Worm (Caenorhabditis elegans) whole organism, L4 larva: ENCODE results near the gene F47C12.13.

Source experiments
- F26F4.8 ChIP-seq: fragments of 200-800 bp; sonication (Bioruptor generic); conservative IDR thresholded peaks from 2 replicates; pipeline ENCODE4 v1.3.6; 2022; ENCODE audit warnings: missing genetic modification characterization, missing compliant biosample characterization
- F44E2.7 ChIP-seq: fragments of 200-800 bp; sonication (Bioruptor generic); IDR thresholded peaks from 2 replicates; pipeline ENCODE4 v2.1.2; 2022; ENCODE audit warnings: missing genetic modification characterization, missing compliant biosample characterization
- Y105C5A.15 ChIP-seq: fragments of 200-800 bp; sonication (Bioruptor generic); IDR thresholded peaks from 2 replicates; pipeline ENCODE4 v1.3.6; 2022; ENCODE audit warnings: missing genetic modification characterization, missing compliant biosample characterization
- Y48G9A.11 ChIP-seq: fragments of 200-800 bp; sonication (Bioruptor generic); IDR thresholded peaks from 2 replicates; pipeline ENCODE4 v1.3.6; 2022; ENCODE audit warnings: missing genetic modification reagents, missing genetic modification characterization, missing compliant biosample characterization
- Y5F2A.4 ChIP-seq: fragments of 200-800 bp; sonication (Bioruptor generic); optimal IDR thresholded peaks from 2 replicates; lab custom pipeline; 2018; ENCODE audit warnings: mild to moderate bottlenecking, missing genetic modification characterization, missing compliant biosample characterization
- Y75B8A.6 ChIP-seq: fragments of 200-800 bp; sonication (Bioruptor generic); IDR thresholded peaks from 2 replicates; pipeline ENCODE4 v1.3.6; 2022; ENCODE audit warnings: missing genetic modification reagents, missing genetic modification characterization, missing compliant biosample characterization
- aha-1 ChIP-seq: fragments of 150-350 bp; peaks from one replicate; lab custom pipeline; 2014; ENCODE audit warnings: missing biosample characterization, missing genetic modification characterization
- aly-2 ChIP-seq: sonication (generic microtip); optimal IDR thresholded peaks from 2 replicates; lab custom pipeline; 2018; ENCODE audit warnings: missing biosample characterization, missing genetic modification characterization
- ceh-20 ChIP-seq: fragments of 200-800 bp; sonication (Bioruptor generic); IDR thresholded peaks from 2 replicates; pipeline ENCODE4 v1.3.6; 2022; ENCODE audit warnings: missing genetic modification reagents, missing genetic modification characterization, missing compliant biosample characterization
- ces-1 ChIP-seq: fragments of 150-350 bp; sonication (generic microtip); optimal IDR thresholded peaks from 4 replicates; lab custom pipeline; 2014; ENCODE audit warnings: missing biosample characterization, missing genetic modification reagents, missing genetic modification characterization
- daf-12 ChIP-seq: fragments of 150-350 bp; optimal IDR thresholded peaks from 2 replicates; lab custom pipeline; 2014; ENCODE audit warnings: missing biosample characterization, missing genetic modification reagents, missing genetic modification characterization
- daf-16 ChIP-seq, 3 experiments: sonication (generic microtip); optimal IDR thresholded peaks; 2 replicates each; lab custom pipeline; 2016 to 2017; ENCODE audit warnings: missing genetic modification characterization in 3 of 3, missing genetic modification reagents in 3 of 3, mild to moderate bottlenecking in 2 of 3, missing compliant biosample characterization in 2 of 3, missing biosample characterization in 1 of 3, moderate library complexity in 1 of 3
- dmd-6 ChIP-seq: fragments of 200-800 bp; sonication (Bioruptor generic); IDR thresholded peaks from 2 replicates; pipeline ENCODE4 v1.3.6; 2022; ENCODE audit warnings: missing genetic modification reagents, missing genetic modification characterization, missing compliant biosample characterization
- dmd-9 ChIP-seq: fragments of 200-800 bp; sonication (Bioruptor generic); IDR thresholded peaks from 2 replicates; pipeline ENCODE4 v1.3.6; 2022; ENCODE audit warnings: missing genetic modification reagents, missing genetic modification characterization, missing compliant biosample characterization
- dpl-1 ChIP-seq: fragments of 150-350 bp; optimal IDR thresholded peaks from 2 replicates; lab custom pipeline; 2014; ENCODE audit warnings: missing biosample characterization, missing genetic modification reagents, missing genetic modification characterization
- egl-43 ChIP-seq: fragments of 200-800 bp; sonication (Bioruptor generic); IDR thresholded peaks from 2 replicates; pipeline ENCODE4 v1.3.6; 2022; ENCODE audit warnings: missing genetic modification reagents, missing genetic modification characterization, missing compliant biosample characterization
- jun-1 ChIP-seq: fragments of 150-350 bp; optimal IDR thresholded peaks from 2 replicates; lab custom pipeline; 2014; ENCODE audit warnings: missing biosample characterization, missing genetic modification reagents, missing genetic modification characterization
- lin-1 ChIP-seq: fragments of 200-800 bp; sonication (Bioruptor generic); IDR thresholded peaks from 2 replicates; pipeline ENCODE4 v1.3.6; 2022; ENCODE audit warnings: missing genetic modification reagents, missing genetic modification characterization, missing compliant biosample characterization
- lin-13 ChIP-seq: fragments of 150-350 bp; optimal IDR thresholded peaks from 2 replicates; lab custom pipeline; 2014; ENCODE audit warnings: missing biosample characterization, missing genetic modification reagents, missing genetic modification characterization
- lsy-2 ChIP-seq, 2 experiments: fragments of 150-350 bp in 1 of 2; sonication (generic microtip) in 1 of 2; optimal IDR thresholded peaks; 2 replicates each; lab custom pipeline; 2014 to 2017; ENCODE audit warnings: missing biosample characterization in 2 of 2, missing genetic modification characterization in 2 of 2
- madf-9 ChIP-seq: fragments of 200-800 bp; sonication (Bioruptor generic); conservative IDR thresholded peaks from 2 replicates; pipeline ENCODE4 v1.3.6; 2022; ENCODE audit warnings: missing genetic modification reagents, missing genetic modification characterization, missing compliant biosample characterization
- mdt-29 ChIP-seq: fragments of 200-800 bp; sonication (Bioruptor generic); IDR thresholded peaks from 2 replicates; pipeline ENCODE4 v1.3.6; 2022; ENCODE audit warnings: missing genetic modification reagents, missing genetic modification characterization, missing compliant biosample characterization
- mes-2 ChIP-seq: sonication (generic microtip); optimal IDR thresholded peaks from 2 replicates; lab custom pipeline; 2016; ENCODE audit warnings: missing genotype, mild to moderate bottlenecking, missing genetic modification characterization, missing compliant biosample characterization; ENCODE audit not compliant: poor library complexity, severe bottlenecking
- mxl-3 ChIP-seq: fragments of 200-800 bp; sonication (Bioruptor generic); optimal IDR thresholded peaks from 2 replicates; lab custom pipeline; 2018; ENCODE audit warnings: mild to moderate bottlenecking, missing genetic modification characterization, missing compliant biosample characterization
- nhr-102 ChIP-seq: sonication (generic microtip); optimal IDR thresholded peaks from 2 replicates; lab custom pipeline; 2016; ENCODE audit warnings: mild to moderate bottlenecking, missing genetic modification characterization, moderate library complexity, missing compliant biosample characterization
- nhr-11 ChIP-seq: fragments of 150-350 bp; optimal IDR thresholded peaks from 2 replicates; lab custom pipeline; 2014; ENCODE audit warnings: missing biosample characterization, missing genetic modification characterization
- nhr-28 ChIP-seq: fragments of 150-350 bp; optimal IDR thresholded peaks from 2 replicates; lab custom pipeline; 2014; ENCODE audit warnings: missing biosample characterization, missing genetic modification characterization
- pha-4 ChIP-seq, 2 experiments: fragments of 150-350 bp in 1 of 2; fragments of 200-800 bp in 1 of 2; sonication (Bioruptor generic) in 1 of 2; IDR thresholded peaks in 1 of 2; optimal IDR thresholded peaks in 1 of 2; 2 replicates each; pipeline versions ENCODE4 v1.3.6 to Lab custom; 2014 to 2022; ENCODE audit warnings: missing genetic modification characterization in 2 of 2, missing genetic modification reagents in 2 of 2, missing biosample characterization in 1 of 2, missing compliant biosample characterization in 1 of 2
- php-3 ChIP-seq: fragments of 200-800 bp; sonication (Bioruptor generic); IDR thresholded peaks from 2 replicates; pipeline ENCODE4 v1.3.6; 2022; ENCODE audit warnings: missing genetic modification reagents, missing genetic modification characterization, missing compliant biosample characterization
- pqm-1 ChIP-seq: sonication (generic microtip); optimal IDR thresholded peaks from 2 replicates; lab custom pipeline; 2017; ENCODE audit warnings: missing biosample characterization, missing genetic modification characterization
- saeg-2 ChIP-seq: fragments of 200-800 bp; sonication (Bioruptor generic); IDR thresholded peaks from 2 replicates; pipeline ENCODE4 v1.3.6; 2022; ENCODE audit warnings: missing genetic modification reagents, missing genetic modification characterization, missing compliant biosample characterization
- snpc-4 ChIP-seq: fragments of 150-350 bp; optimal IDR thresholded peaks from 2 replicates; lab custom pipeline; 2014; ENCODE audit warnings: missing biosample characterization, missing genetic modification characterization
- unc-130 ChIP-seq: sonication (generic microtip); optimal IDR thresholded peaks from 2 replicates; lab custom pipeline; 2016; ENCODE audit warnings: missing genetic modification reagents, missing genetic modification characterization, missing compliant biosample characterization
- zag-1 ChIP-seq: fragments of 150-350 bp; optimal IDR thresholded peaks from 2 replicates; lab custom pipeline; 2014; ENCODE audit warnings: missing biosample characterization, missing genetic modification characterization
- zfp-3 ChIP-seq: fragments of 200-800 bp; sonication (Bioruptor generic); conservative IDR thresholded peaks from 2 replicates; pipeline ENCODE4 v1.3.6; 2022; ENCODE audit warnings: missing genetic modification reagents, missing genetic modification characterization, missing compliant biosample characterization
- ztf-11 ChIP-seq: fragments of 150-350 bp; optimal IDR thresholded peaks from 2 replicates; lab custom pipeline; 2014; ENCODE audit warnings: missing biosample characterization, missing genetic modification characterization

F47C12.13 gene

DNA sequence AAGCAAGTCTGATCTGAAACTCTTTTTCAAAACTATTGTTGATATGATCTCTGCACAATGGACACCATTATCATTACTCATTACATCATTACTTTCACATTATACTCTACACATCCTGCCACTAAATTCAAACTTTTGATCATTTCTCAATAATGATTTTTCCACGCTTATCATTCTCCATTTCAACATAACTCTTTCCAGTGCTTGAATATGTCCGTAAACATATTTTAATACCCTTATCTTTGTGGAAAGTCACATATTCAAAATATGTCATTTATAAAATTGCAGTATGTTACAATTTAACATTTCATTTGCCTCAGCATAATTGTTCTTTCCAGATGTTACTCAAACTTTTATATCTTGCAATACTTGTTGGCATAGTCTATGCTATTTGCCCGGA, 33.8 kb downstream of the F47C12.13 start, which contains the start of gene clec-75:
clec-75 (plus strand) TSS at position 339 of the 400 bp plus-strand sequence.
- TF ChIP-seq mxl-3 (no peak), F44E2.7 (no peak), ztf-11 (tag; lab: Kevin White, UChicago) (no peak), Y105C5A.15 (no peak), nhr-11 (tag; lab: Kevin White, UChicago) (no peak), dmd-6 (GFP tag; lab: Robert Waterston, UW) (peak; percentile 29; the same call in 1 of the 2 replicates), pqm-1 (tag; lab: Kevin White, UChicago) (peak; percentile 73), nhr-28 (tag; lab: Kevin White, UChicago) (peak; percentile 43), daf-12 (tag; lab: Kevin White, UChicago) (no peak), dpl-1 (no peak), saeg-2 (no peak), daf-16 (GFP tag; optimal IDR thresholded peaks at IDR 0.05; lab: Kevin White, UChicago) (no peak), daf-16 (tag; optimal IDR thresholded peaks at IDR 0.05; lab: Kevin White, UChicago) (peak; percentile 67), jun-1 (tag; lab: Kevin White, UChicago) (no peak), snpc-4 (tag; lab: Kevin White, UChicago) (no peak), nhr-102 (tag; lab: Kevin White, UChicago) (no peak)
- TF ChIP-seq, all 104 proteins: peak for 4

DNA sequence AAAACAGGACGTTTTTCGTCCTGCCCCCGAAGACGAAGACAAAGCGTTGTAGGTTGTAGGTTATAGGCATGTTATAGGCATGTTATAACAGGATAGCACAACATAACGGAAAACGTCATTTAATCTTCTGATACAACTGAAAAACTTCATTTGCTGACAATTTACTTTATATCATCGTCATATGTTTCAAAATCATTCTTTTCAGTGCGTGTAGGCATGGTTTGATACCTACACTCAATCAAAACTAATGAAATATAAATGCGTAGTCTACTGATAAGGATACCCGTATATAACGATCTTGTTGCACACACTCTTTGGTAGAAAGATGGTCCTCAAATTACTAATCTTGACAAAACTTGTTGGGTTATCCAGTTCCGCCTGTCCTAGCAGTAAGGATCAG, 37.5 kb downstream of the F47C12.13 start, which contains the start of gene clec-74:
clec-74 (plus strand) TSS at position 301 of the 400 bp plus-strand sequence.
- no peak for TF ChIP-seq dmd-9 (GFP tag; lab: Robert Waterston, UW)
- no peak for TF ChIP-seq mes-2 (tag; lab: Kevin White, UChicago)
- no peak for TF ChIP-seq ces-1
- no peak for TF ChIP-seq saeg-2
- TF ChIP-seq aha-1 = no peak
- TF ChIP-seq Y75B8A.6 (GFP tag; lab: Robert Waterston, UW) = no peak
- no peak for TF ChIP-seq egl-43 (GFP tag; lab: Robert Waterston, UW)
- no peak for TF ChIP-seq ceh-20 (GFP tag; lab: Robert Waterston, UW)
- no peak for TF ChIP-seq mdt-29
- TF ChIP-seq lin-13 (GFP tag; lab: Kevin White, UChicago) = no peak
- TF ChIP-seq lsy-2 (tag; optimal IDR thresholded peaks at IDR 0.05; lab: Kevin White, UChicago) = no peak
- no peak for TF ChIP-seq pha-4 (GFP tag; IDR thresholded peaks at IDR 0.05; lab: Robert Waterston, UW)
- no peak for TF ChIP-seq pha-4 (tag; optimal IDR thresholded peaks at IDR 0.05; lab: Kevin White, UChicago)

DNA sequence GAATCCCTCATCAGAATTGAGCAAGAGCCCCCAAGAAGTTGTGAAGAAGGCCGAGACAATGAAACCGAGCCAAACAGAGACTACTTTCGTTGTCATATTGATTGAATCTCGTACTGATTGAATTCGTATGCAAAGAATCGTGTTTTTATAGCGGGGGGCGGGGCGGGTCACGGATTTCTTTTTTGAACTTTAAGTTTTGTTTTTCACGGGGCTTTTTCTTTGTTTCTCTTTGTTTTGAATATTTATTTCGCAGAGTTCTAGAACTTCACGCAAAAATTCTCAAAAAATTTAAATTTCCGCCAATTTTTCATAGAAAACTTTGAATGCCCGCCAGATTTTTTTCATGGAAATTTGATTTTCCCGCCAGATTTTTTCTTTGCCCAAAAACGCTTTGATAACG, 38.1 kb downstream of the F47C12.13 start, which contains the start of gene clec-73:
clec-73 (minus strand) TSS at position 101 of the 400 bp plus-strand sequence.
- TF ChIP-seq lin-1 = no peak
- no peak for TF ChIP-seq F44E2.7
- no peak for TF ChIP-seq unc-130 (GFP tag; lab: Kevin White, UChicago)
- TF ChIP-seq daf-16 (GFP tag; optimal IDR thresholded peaks at IDR 0.05; lab: Kevin White, UChicago) = no peak
- no peak for TF ChIP-seq daf-16 (tag; optimal IDR thresholded peaks at IDR 0.05; lab: Kevin White, UChicago)
- no peak for TF ChIP-seq mdt-29
- no peak for TF ChIP-seq pqm-1 (tag; lab: Kevin White, UChicago)
- TF ChIP-seq lin-13 (GFP tag; lab: Kevin White, UChicago) = no peak
- TF ChIP-seq Y5F2A.4 (GFP tag; lab: Kevin White, UChicago) = no peak
- no peak for TF ChIP-seq lsy-2 (tag; optimal IDR thresholded peaks at IDR 0.05; lab: Kevin White, UChicago)
- no peak for TF ChIP-seq F26F4.8 (GFP tag; lab: Robert Waterston, UW)
- no peak for TF ChIP-seq aly-2 (tag; lab: Kevin White, UChicago)
- TF ChIP-seq snpc-4 (tag; lab: Kevin White, UChicago) = no peak
- TF ChIP-seq zfp-3 = no peak
- no peak for TF ChIP-seq Y48G9A.11 (GFP tag; lab: Robert Waterston, UW)
- no peak for TF ChIP-seq madf-9 (GFP tag; lab: Robert Waterston, UW)
- no peak for TF ChIP-seq php-3
- no peak for TF ChIP-seq dmd-6 (GFP tag; lab: Robert Waterston, UW)
- TF ChIP-seq zag-1 (tag; lab: Kevin White, UChicago) = no peak
